Worm (Caenorhabditis elegans): ENCODE data around the gene C28C12.1.
A peak's percentile ranks its signal among the peaks of the same experiment; 100 is the strongest.

Gene C28C12.1

ce11 chrIV:8534997-8535414, 33.5 kb downstream of the C28C12.1 start (continued):
- no peak for TF ChIP-seq ceh-8 (GFP tag; optimal IDR thresholded peaks at IDR 0.05)
- no peak for TF ChIP-seq zip-4 (GFP tag; optimal IDR thresholded peaks at IDR 0.05)
- no peak for TF ChIP-seq Y116A8C.19 (tag; optimal IDR thresholded peaks at IDR 0.05; ENCODE audit: borderline replicate concordance)
- no peak for TF ChIP-seq C34B4.2 (tag; optimal IDR thresholded peaks at IDR 0.05)
- TF ChIP-seq elt-2 (tag; optimal IDR thresholded peaks at IDR 0.05): peak; percentile 61
- peak; percentile 5 for TF ChIP-seq lir-3 (tag; optimal IDR thresholded peaks at IDR 0.05; ENCODE audit: poor library complexity)
- TF ChIP-seq unc-86 (tag; optimal IDR thresholded peaks at IDR 0.05): no peak
- TF ChIP-seq egl-13 (tag; optimal IDR thresholded peaks at IDR 0.05): no peak
- TF ChIP-seq ceh-82 (tag; optimal IDR thresholded peaks at IDR 0.05): no peak
- TF ChIP-seq ztf-4 (tag; optimal IDR thresholded peaks at IDR 0.05): no peak
- peak; percentile 59 for TF ChIP-seq nhr-90 (tag; optimal IDR thresholded peaks at IDR 0.05; ENCODE audit: poor library complexity)
- no peak for TF ChIP-seq efl-3 (GFP tag; optimal IDR thresholded peaks at IDR 0.05)
- 0 out of 2 replicates have a peak, but pooled peaks have one; percentile 23 for TF ChIP-seq ceh-88 (GFP tag; IDR thresholded peaks at IDR 0.05)
- TF ChIP-seq unc-62 (GFP tag; optimal IDR thresholded peaks at IDR 0.05): no peak
- peak; percentile 67 for TF ChIP-seq nhr-19 (GFP tag; conservative IDR thresholded peaks at IDR 0.05)
- peak; percentile 18 for TF ChIP-seq ama-1 (optimal IDR thresholded peaks at IDR 0.05)
- TF ChIP-seq sox-4 (tag; optimal IDR thresholded peaks at IDR 0.05): no peak
- TF ChIP-seq skn-1 (tag; optimal IDR thresholded peaks at IDR 0.05): no peak
- peak; percentile 43 for TF ChIP-seq rnt-1 (tag; optimal IDR thresholded peaks at IDR 0.05)
- TF ChIP-seq pax-3 (tag; optimal IDR thresholded peaks at IDR 0.05): no peak
- TF ChIP-seq lin-13 (GFP tag; optimal IDR thresholded peaks at IDR 0.05): no peak
- no peak for TF ChIP-seq pag-3 (tag; optimal IDR thresholded peaks at IDR 0.05; ENCODE audit: borderline replicate concordance, insufficient read depth)
- no peak for TF ChIP-seq ceh-63 (GFP tag; optimal IDR thresholded peaks at IDR 0.05)
- no peak for TF ChIP-seq tlp-1 (tag; optimal IDR thresholded peaks at IDR 0.05)
- no peak for TF ChIP-seq hlh-4 (tag; optimal IDR thresholded peaks at IDR 0.05)
- no peak for TF ChIP-seq jun-1 (tag; optimal IDR thresholded peaks at IDR 0.05)
- peak; percentile 71 for TF ChIP-seq snu-23 (GFP tag; optimal IDR thresholded peaks at IDR 0.05)
- peak in 1 of 2 experiments; percentile 74 for TF ChIP-seq lin-35 (GFP tag; optimal IDR thresholded peaks at IDR 0.05)
- peak; percentile 21 for TF ChIP-seq nhr-47 (tag; optimal IDR thresholded peaks at IDR 0.05)
- TF ChIP-seq sup-37 (GFP tag; optimal IDR thresholded peaks at IDR 0.05): no peak
- TF ChIP-seq ces-1 (GFP tag; optimal IDR thresholded peaks at IDR 0.05): no peak
- peak in 1 of 2 experiments; percentile 9 for TF ChIP-seq efl-1 (optimal IDR thresholded peaks at IDR 0.05)
- no peak for TF ChIP-seq efl-1 (GFP tag; optimal IDR thresholded peaks at IDR 0.05 in 1 of 2)
- peak; percentile 66 for TF ChIP-seq tbx-2 (tag; optimal IDR thresholded peaks at IDR 0.05)
- TF ChIP-seq elt-3 (tag; optimal IDR thresholded peaks at IDR 0.05): peak in 4 of 6 experiments; percentile 21 to 86 (median 62)
- peak; percentile 10 for TF ChIP-seq swsn-7 (tag; optimal IDR thresholded peaks at IDR 0.05)
- TF ChIP-seq vab-15 (tag; optimal IDR thresholded peaks at IDR 0.05): no peak
- no peak for TF ChIP-seq hpl-2 (GFP tag; optimal IDR thresholded peaks at IDR 0.05)
- TF ChIP-seq lin-39 (tag; optimal IDR thresholded peaks at IDR 0.05): no peak

- TF ChIP-seq nhr-47 (tag; optimal IDR thresholded peaks at IDR 0.05): peak; percentile 10
- peak; percentile 25; the same call in 1 of the 2 replicates for TF ChIP-seq nhr-19 (GFP tag; conservative IDR thresholded peaks at IDR 0.05)
- no peak for TF ChIP-seq lir-3 (tag; optimal IDR thresholded peaks at IDR 0.05; ENCODE audit: poor library complexity)
- peak in 1 of 6 experiments; percentile 16 for TF ChIP-seq elt-3 (tag; optimal IDR thresholded peaks at IDR 0.05)
- peak in 1 of 2 experiments; percentile 1 for TF ChIP-seq lsy-2 (tag; optimal IDR thresholded peaks at IDR 0.05)
- TF ChIP-seq nhr-71 (tag; optimal IDR thresholded peaks at IDR 0.05): peak; percentile 24
- no peak for TF ChIP-seq rnt-1 (tag; optimal IDR thresholded peaks at IDR 0.05)
- peak; percentile 37 for TF ChIP-seq nhr-20 (tag; optimal IDR thresholded peaks at IDR 0.05)
- TF ChIP-seq ztf-11 (tag; optimal IDR thresholded peaks at IDR 0.05): no peak
- TF ChIP-seq tbx-2 (tag; optimal IDR thresholded peaks at IDR 0.05): peak; percentile 5
Measured at ce11 chrIV:8535946-8536345, 34.5 kb downstream of the C28C12.1 start.
